Worm (Caenorhabditis elegans): ENCODE measurements around the gene sqv-7.

sqv-7 gene

ce11 chrII:7001405-7001804 is 11.1 kb downstream of the sqv-7 start (continued):
- TF ChIP-seq hsf-1 (GFP tag; IDR thresholded peaks at IDR 0.05) (peak; percentile 66), F57A8.1 (GFP tag; optimal IDR thresholded peaks at IDR 0.05) (peak; percentile 75), sdz-38 (tag; optimal IDR thresholded peaks at IDR 0.05) (peak; percentile 2), egl-44 (GFP tag; IDR thresholded peaks at IDR 0.05) (peak; percentile 94), attf-3 (GFP tag; conservative IDR thresholded peaks at IDR 0.05) (peak; percentile 72), nhr-80 (tag; optimal IDR thresholded peaks at IDR 0.05) (peak; percentile 9)

- TF ChIP-seq him-1 (tag; optimal IDR thresholded peaks at IDR 0.05) (no peak), F57A8.1 (GFP tag; optimal IDR thresholded peaks at IDR 0.05) (no peak), B0035.1 (tag; optimal IDR thresholded peaks at IDR 0.05) (no peak), let-607 (tag; optimal IDR thresholded peaks at IDR 0.05) (no peak), efl-1 (GFP tag; optimal IDR thresholded peaks at IDR 0.05) (no peak), ztf-28 (GFP tag; IDR thresholded peaks at IDR 0.05) (no peak), nfya-2 (GFP tag; IDR thresholded peaks at IDR 0.05) (no peak), ceh-27 (GFP tag; optimal IDR thresholded peaks at IDR 0.05) (no peak), B0261.1 (tag; optimal IDR thresholded peaks at IDR 0.05) (no peak), repo-1 (tag; optimal IDR thresholded peaks at IDR 0.05) (no peak), lag-1 (GFP tag; IDR thresholded peaks at IDR 0.05) (no peak), sdz-38 (tag; optimal IDR thresholded peaks at IDR 0.05) (no peak), F37B4.10 (GFP tag; IDR thresholded peaks at IDR 0.05) (no peak), D2030.7 (GFP tag; IDR thresholded peaks at IDR 0.05) (no peak), nhr-120 (GFP tag; IDR thresholded peaks at IDR 0.05) (no peak), cebp-2 (GFP tag; IDR thresholded peaks at IDR 0.05) (no peak), sptf-2 (GFP tag; optimal IDR thresholded peaks at IDR 0.05) (no peak), F22D6.2 (tag; optimal IDR thresholded peaks at IDR 0.05) (no peak), snpc-1.1 (tag; optimal IDR thresholded peaks at IDR 0.05; ENCODE audit: insufficient read depth) (no peak), ztf-26 (tag; optimal IDR thresholded peaks at IDR 0.05) (no peak)
These were observed 16.9 kb downstream of the sqv-7 start for ce11 chrII:6995583-6995982.

ce11 chrII:6994677-6995076 is 17.8 kb downstream of the sqv-7 start, which contains the start of gene unc-104:
Gene unc-104 (plus strand): TSS chrII:6994987.
- TF ChIP-seq aptf-3 (GFP tag; IDR thresholded peaks at IDR 0.05): no peak
- TF ChIP-seq ets-4 (GFP tag; optimal IDR thresholded peaks at IDR 0.05): no peak
- no peak for TF ChIP-seq F10E7.11 (tag; optimal IDR thresholded peaks at IDR 0.05)
- no peak for TF ChIP-seq F37B4.10 (GFP tag; IDR thresholded peaks at IDR 0.05)
- no peak for TF ChIP-seq ztf-26 (tag; optimal IDR thresholded peaks at IDR 0.05)
- TF ChIP-seq madf-10 (tag; optimal IDR thresholded peaks at IDR 0.05): no peak
- TF ChIP-seq tlf-1 (GFP tag; optimal IDR thresholded peaks at IDR 0.05): no peak
- TF ChIP-seq snpc-1.1 (tag; optimal IDR thresholded peaks at IDR 0.05; ENCODE audit: insufficient read depth): no peak
- no peak for TF ChIP-seq nhr-27 (tag; optimal IDR thresholded peaks at IDR 0.05)

DNA sequence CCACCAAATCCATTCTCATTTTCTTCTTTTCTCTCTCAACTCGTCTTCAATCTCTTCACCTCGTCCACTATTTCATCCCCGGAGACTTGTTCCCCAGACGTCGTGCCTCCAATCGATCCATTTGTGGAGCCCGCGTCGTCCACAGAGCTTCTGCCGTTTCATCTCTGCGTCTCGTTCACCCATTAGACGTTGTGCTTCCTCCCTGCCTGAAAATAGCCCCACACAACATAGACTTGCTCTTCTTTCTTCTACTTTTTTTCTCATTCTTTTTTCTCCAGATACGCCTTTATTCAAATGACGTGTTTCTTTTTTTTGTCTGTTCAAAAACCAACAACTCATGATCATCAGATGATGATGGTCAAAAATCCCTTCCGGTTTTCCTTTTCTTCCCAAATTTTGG is 19.5 kb downstream of the sqv-7 start:
- TF ChIP-seq hmg-1.2 (GFP tag; IDR thresholded peaks at IDR 0.05): peak; percentile 47; the same call in 1 of the 2 replicates
- peak in 1 of 3 experiments; percentile 71 for TF ChIP-seq lin-35 (GFP tag; optimal IDR thresholded peaks at IDR 0.05)
- TF ChIP-seq ceh-27 (GFP tag; optimal IDR thresholded peaks at IDR 0.05): peak; percentile 36
- peak; percentile 20 for TF ChIP-seq atf-7 (tag; optimal IDR thresholded peaks at IDR 0.05)
- TF ChIP-seq lin-40 (tag; optimal IDR thresholded peaks at IDR 0.05): peak; percentile 40
- peak; percentile 64 for TF ChIP-seq K12H6.12 (tag; optimal IDR thresholded peaks at IDR 0.05)
- TF ChIP-seq somi-1 (GFP tag; optimal IDR thresholded peaks at IDR 0.05): no peak
- TF ChIP-seq aptf-2 (GFP tag; conservative IDR thresholded peaks at IDR 0.05): no peak
- 0 out of 2 replicates have a peak, but pooled peaks have one; percentile 39 for TF ChIP-seq K11D2.4 (GFP tag; IDR thresholded peaks at IDR 0.05)
- TF ChIP-seq ceh-100 (GFP tag; IDR thresholded peaks at IDR 0.05): no peak
- TF ChIP-seq attf-5 (GFP tag; optimal IDR thresholded peaks at IDR 0.05): peak; percentile 6
- no peak for TF ChIP-seq snpc-4 (GFP tag; optimal IDR thresholded peaks at IDR 0.05)
- TF ChIP-seq snpc-4 (tag; optimal IDR thresholded peaks at IDR 0.05): peak in 1 of 4 experiments; percentile 9

All from whole organism, young adult.